Worm (Caenorhabditis elegans): ENCODE data around the gene eral-1.

Gene eral-1

ce11 chrII:9624110-9624695, 34.6 kb upstream of the eral-1 start, which contains the start of the genes dnj-20 and ZK1307.8:
TSS of gene dnj-20 (minus strand) at chrII:9624176.
TSS of gene ZK1307.8 (plus strand) at chrII:9624613.
- TF ChIP-seq nfyb-1 (GFP tag; IDR thresholded peaks at IDR 0.05) (no peak), ceh-91 (GFP tag; IDR thresholded peaks at IDR 0.05) (no peak), C06A6.2 (GFP tag; conservative IDR thresholded peaks at IDR 0.05) (no peak), B0019.2 (GFP tag; conservative IDR thresholded peaks at IDR 0.05) (no peak), somi-1 (GFP tag; optimal IDR thresholded peaks at IDR 0.05) (no peak), Y53F4B.3 (GFP tag; IDR thresholded peaks at IDR 0.05) (no peak), B0336.3 (GFP tag; IDR thresholded peaks at IDR 0.05) (no peak), Y56A3A.18 (GFP tag; IDR thresholded peaks at IDR 0.05) (no peak), Y67H2A.10 (GFP tag; conservative IDR thresholded peaks at IDR 0.05) (no peak), ekl-4 (GFP tag; IDR thresholded peaks at IDR 0.05) (no peak), pha-4 (tag; optimal IDR thresholded peaks at IDR 0.05) (no peak), dpl-1 (GFP tag; optimal IDR thresholded peaks at IDR 0.05) (no peak), ztf-3 (GFP tag; optimal IDR thresholded peaks at IDR 0.05) (no peak), tbp1 (GFP tag; optimal IDR thresholded peaks at IDR 0.05) (no peak), aptf-2 (GFP tag; conservative IDR thresholded peaks at IDR 0.05) (no peak), F49E8.2 (tag; optimal IDR thresholded peaks at IDR 0.05; ENCODE audit: insufficient read depth) (no peak), him-1 (tag; optimal IDR thresholded peaks at IDR 0.05) (no peak), F57C9.4 (tag; optimal IDR thresholded peaks at IDR 0.05) (no peak), sea-2 (GFP tag; IDR thresholded peaks at IDR 0.05) (no peak), T07F8.4 (tag; optimal IDR thresholded peaks at IDR 0.05) (no peak), ztf-6 (GFP tag; IDR thresholded peaks at IDR 0.05) (no peak), sptf-2 (GFP tag; optimal IDR thresholded peaks at IDR 0.05) (no peak), madf-6 (GFP tag; IDR thresholded peaks at IDR 0.05) (peak; percentile 83), chd-7 (tag; optimal IDR thresholded peaks at IDR 0.05) (no peak), gei-17 (GFP tag; optimal IDR thresholded peaks at IDR 0.05) (no peak), nhr-80 (tag; optimal IDR thresholded peaks at IDR 0.05) (peak; percentile 56), pbrm-1 (GFP tag; IDR thresholded peaks at IDR 0.05) (no peak), let-526 (GFP tag; IDR thresholded peaks at IDR 0.05) (no peak), nfya-2 (GFP tag; IDR thresholded peaks at IDR 0.05) (no peak), ceh-40 (GFP tag; IDR thresholded peaks at IDR 0.05) (no peak), akir-1 (GFP tag; optimal IDR thresholded peaks at IDR 0.05) (no peak), ztf-18 (tag; optimal IDR thresholded peaks at IDR 0.05) (no peak), lin-54 (GFP tag; optimal IDR thresholded peaks at IDR 0.05) (no peak), lin-40 (tag; optimal IDR thresholded peaks at IDR 0.05) (no peak), F23B12.7 (tag; optimal IDR thresholded peaks at IDR 0.05; ENCODE audit: insufficient read depth) (no peak), nhr-90 (tag; optimal IDR thresholded peaks at IDR 0.05) (no peak), repo-1 (tag; optimal IDR thresholded peaks at IDR 0.05) (no peak), zim-3 (tag; optimal IDR thresholded peaks at IDR 0.05) (no peak), zfh-2 (GFP tag; conservative IDR thresholded peaks at IDR 0.05) (no peak), lin-35 (GFP tag; optimal IDR thresholded peaks at IDR 0.05) (no peak), F33H1.4 (GFP tag; IDR thresholded peaks at IDR 0.05) (peak; percentile 81), lir-1 (GFP tag; conservative IDR thresholded peaks at IDR 0.05) (no peak), xnd-1 (tag; optimal IDR thresholded peaks at IDR 0.05) (peak; percentile 60), egl-44 (GFP tag; IDR thresholded peaks at IDR 0.05) (no peak), ztf-26 (tag; optimal IDR thresholded peaks at IDR 0.05) (no peak), attf-6 (GFP tag; IDR thresholded peaks at IDR 0.05) (no peak), mxl-1 (tag; optimal IDR thresholded peaks at IDR 0.05) (no peak), Y79H2A.3 (GFP tag; conservative IDR thresholded peaks at IDR 0.05) (no peak), athp-1 (tag; optimal IDR thresholded peaks at IDR 0.05) (no peak), tbx-9 (tag; optimal IDR thresholded peaks at IDR 0.05; ENCODE audit: borderline replicate concordance) (no peak)

Data from whole organism, young adult.